Worm (Caenorhabditis elegans) whole organism, L4 larva: ENCODE results near the gene ZK688.12.

Experiments used
- F49E8.2 ChIP-seq: sonication (generic microtip); optimal IDR thresholded peaks from 2 replicates; lab custom pipeline; 2016; ENCODE audit warnings: missing compliant biosample characterization, mild to moderate bottlenecking, missing genetic modification characterization, borderline replicate concordance
- ZK546.5 ChIP-seq, 2 experiments: sonication (generic microtip); optimal IDR thresholded peaks; 2 replicates each; lab custom pipeline; 2017; ENCODE audit warnings: missing biosample characterization in 2 of 2, missing genetic modification characterization in 2 of 2
- aly-2 ChIP-seq: sonication (generic microtip); optimal IDR thresholded peaks from 2 replicates; lab custom pipeline; 2018; ENCODE audit warnings: missing biosample characterization, missing genetic modification characterization
- ceh-20 ChIP-seq: fragments of 200-800 bp; sonication (Bioruptor generic); IDR thresholded peaks from 2 replicates; pipeline ENCODE4 v1.3.6; 2022; ENCODE audit warnings: missing genetic modification reagents, missing genetic modification characterization, missing compliant biosample characterization
- duxl-1 ChIP-seq: sonication (generic microtip); optimal IDR thresholded peaks from 2 replicates; lab custom pipeline; 2016; ENCODE audit warnings: mild to moderate bottlenecking, missing genetic modification characterization, moderate library complexity, missing compliant biosample characterization; ENCODE audit not compliant: poor library complexity
- egl-27 ChIP-seq: sonication (generic microtip); optimal IDR thresholded peaks from 3 replicates; lab custom pipeline; 2017; ENCODE audit warnings: missing biosample characterization, missing genetic modification reagents, missing genetic modification characterization
- hlh-11 ChIP-seq: fragments of 200-800 bp; sonication (Bioruptor generic); optimal IDR thresholded peaks from 2 replicates; lab custom pipeline; 2018; ENCODE audit warnings: mild to moderate bottlenecking, missing genetic modification characterization, missing compliant biosample characterization
- hlh-30 ChIP-seq: sonication (generic microtip); optimal IDR thresholded peaks from 2 replicates; lab custom pipeline; 2017; ENCODE audit warnings: antibody characterized with exemption, mild to moderate bottlenecking, missing genetic modification characterization, missing compliant biosample characterization; ENCODE audit not compliant: insufficient read depth
- lin-15B ChIP-seq: fragments of 150-350 bp; sonication (generic microtip); optimal IDR thresholded peaks from 3 replicates; lab custom pipeline; 2014; ENCODE audit warnings: missing biosample characterization, missing genetic modification characterization
- lsy-2 ChIP-seq, 2 experiments: fragments of 150-350 bp in 1 of 2; sonication (generic microtip) in 1 of 2; optimal IDR thresholded peaks; 2 replicates each; lab custom pipeline; 2014 to 2017; ENCODE audit warnings: missing biosample characterization in 2 of 2, missing genetic modification characterization in 2 of 2
- madf-9 ChIP-seq: fragments of 200-800 bp; sonication (Bioruptor generic); conservative IDR thresholded peaks from 2 replicates; pipeline ENCODE4 v1.3.6; 2022; ENCODE audit warnings: missing genetic modification reagents, missing genetic modification characterization, missing compliant biosample characterization
- nhr-25 ChIP-seq: sonication (generic microtip); optimal IDR thresholded peaks from 2 replicates; lab custom pipeline; 2017; ENCODE audit warnings: missing genetic modification characterization, mild to moderate bottlenecking, missing compliant biosample characterization, antibody characterized with exemption, moderate library complexity, borderline replicate concordance; ENCODE audit not compliant: insufficient read depth
- pha-4 ChIP-seq, 2 experiments: fragments of 150-350 bp in 1 of 2; fragments of 200-800 bp in 1 of 2; sonication (Bioruptor generic) in 1 of 2; IDR thresholded peaks in 1 of 2; optimal IDR thresholded peaks in 1 of 2; 2 replicates each; pipeline versions ENCODE4 v1.3.6 to Lab custom; 2014 to 2022; ENCODE audit warnings: missing genetic modification characterization in 2 of 2, missing genetic modification reagents in 2 of 2, missing biosample characterization in 1 of 2, missing compliant biosample characterization in 1 of 2
- unc-130 ChIP-seq: sonication (generic microtip); optimal IDR thresholded peaks from 2 replicates; lab custom pipeline; 2016; ENCODE audit warnings: missing genetic modification reagents, missing genetic modification characterization, missing compliant biosample characterization

DNA sequence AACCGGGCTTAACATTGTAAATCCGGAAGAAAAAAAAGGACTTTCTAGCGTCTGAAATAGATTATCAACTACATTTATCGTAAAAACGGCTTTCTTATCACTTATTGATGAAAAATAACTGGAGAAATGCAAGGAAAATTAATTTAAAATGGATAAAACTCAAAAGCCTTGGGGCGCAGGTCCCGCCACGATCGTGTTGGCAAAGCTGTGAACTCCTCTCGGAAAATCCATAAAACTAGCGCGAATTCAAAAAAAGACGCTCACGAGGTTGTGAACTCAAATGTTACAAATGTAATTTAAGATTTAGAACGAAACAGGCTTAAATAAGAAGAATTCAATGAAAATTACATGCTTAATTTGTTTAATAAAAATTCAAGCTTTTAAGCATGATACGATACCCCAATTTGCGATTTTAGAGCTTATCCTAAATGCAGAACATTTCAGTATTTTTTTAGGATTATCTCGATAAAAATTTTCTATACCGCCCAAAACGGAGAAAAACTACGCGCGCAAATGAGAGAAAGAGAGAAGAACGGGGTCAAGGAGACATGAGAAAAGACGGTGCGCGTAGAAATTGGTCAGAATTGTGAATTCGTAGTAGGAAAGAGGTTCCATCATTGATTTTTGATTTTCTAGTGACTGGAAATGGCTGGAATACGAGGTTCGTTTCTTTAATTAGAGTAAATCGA, 38.8 kb upstream of the ZK688.12 start, which contains the start of gene C29E4.15:
- TF ChIP-seq egl-27 (no peak), hlh-11 (tag; lab: Kevin White, UChicago) (no peak), ceh-20 (GFP tag; lab: Robert Waterston, UW) (no peak), hlh-30 (no peak), duxl-1 (no peak), lin-15B (tag; lab: Kevin White, UChicago) (no peak), aly-2 (no peak), lsy-2 (tag; optimal IDR thresholded peaks at IDR 0.05; lab: Kevin White, UChicago) (peak in 1 of 2 experiments; percentile 76), unc-130 (no peak), F49E8.2 (tag; lab: Kevin White, UChicago) (no peak), ZK546.5 (tag; optimal IDR thresholded peaks at IDR 0.05; lab: Kevin White, UChicago) (no peak), nhr-25 (no peak), madf-9 (GFP tag; lab: Robert Waterston, UW) (no peak), pha-4 (GFP tag; IDR thresholded peaks at IDR 0.05; lab: Robert Waterston, UW) (no peak), pha-4 (tag; optimal IDR thresholded peaks at IDR 0.05; lab: Kevin White, UChicago) (no peak)
